Fruit fly (Drosophila melanogaster) whole organism, prepupa: ENCODE measurements around the gene Dcps.

Experiments
- Blimp-1 ChIP-seq: fragments of 200-800 bp; sonication (Bioruptor generic); optimal IDR thresholded peaks from 3 replicates; lab custom pipeline; 2017; ENCODE audit warnings: missing biosample characterization, missing genetic modification characterization, mild to moderate bottlenecking, moderate library complexity, missing genetic modification reagents
- CG10631 ChIP-seq: fragments of 200-800 bp; sonication (Bioruptor generic); optimal IDR thresholded peaks from 2 replicates; lab custom pipeline; 2016; ENCODE audit warnings: missing biosample characterization, missing genetic modification characterization
- CG11902 ChIP-seq: fragments of 200-800 bp; sonication (Bioruptor generic); optimal IDR thresholded peaks from 3 replicates; lab custom pipeline; 2016; ENCODE audit warnings: missing biosample characterization, missing genetic modification characterization
- CG3919 ChIP-seq: fragments of 200-800 bp; sonication (Bioruptor generic); optimal IDR thresholded peaks from 3 replicates; lab custom pipeline; 2016; ENCODE audit warnings: missing biosample characterization, missing genetic modification characterization
- Ets21C ChIP-seq: fragments of 200-800 bp; sonication (Bioruptor generic); optimal IDR thresholded peaks from 3 replicates; lab custom pipeline; 2016; ENCODE audit warnings: missing biosample characterization, missing genetic modification characterization
- fkh ChIP-seq: fragments of 200-800 bp; sonication (Bioruptor generic); optimal IDR thresholded peaks from 3 replicates; lab custom pipeline; 2017; ENCODE audit warnings: missing biosample characterization, mild to moderate bottlenecking, missing genetic modification characterization, moderate library complexity

DNA sequence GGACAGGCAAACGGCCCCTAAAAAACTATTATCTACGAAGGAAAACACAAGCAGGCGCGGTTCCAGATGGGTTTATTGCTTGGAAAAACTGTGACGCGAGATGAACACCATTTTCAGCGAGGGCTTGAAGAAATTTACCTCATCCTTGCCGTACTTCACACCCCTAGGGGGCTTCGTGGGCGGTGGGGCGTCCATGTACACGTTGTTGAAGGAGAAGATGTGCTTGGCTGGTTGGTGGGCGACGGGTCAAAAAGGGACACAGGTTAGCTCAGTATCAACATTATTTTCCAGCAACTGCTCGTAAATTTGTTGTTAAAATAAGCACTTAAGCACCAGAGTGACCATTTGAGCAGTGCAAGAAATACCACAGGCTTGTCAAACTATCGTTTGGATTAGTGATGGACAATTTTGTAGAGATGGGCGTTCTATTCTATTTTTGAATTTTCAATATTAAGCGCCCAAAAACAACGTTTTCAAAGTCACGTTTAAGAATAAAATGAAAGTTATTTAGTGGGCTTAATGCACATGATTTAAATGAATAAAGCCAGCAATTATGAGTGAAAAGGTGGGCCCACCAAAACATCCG, 4.1 kb upstream of the Dcps start, which contains the start of gene Sec8:
- TF ChIP-seq Blimp-1 (GFP tag; lab: Kevin White, UChicago) (no peak), CG10631 (GFP tag; lab: Kevin White, UChicago) (no peak), Ets21C (no peak), CG3919 (GFP tag; lab: Kevin White, UChicago) (no peak), fkh (GFP tag; lab: Kevin White, UChicago) (no peak), CG11902 (no peak)
